Worm (Caenorhabditis elegans) whole organism, L1 larva: Measurements from ENCODE around the gene pgp-12.
A peak's percentile ranks its signal among the peaks of the same experiment; 100 is the strongest.

Experiments used
- C16A3.4 ChIP-seq: fragments of 150-350 bp; optimal IDR thresholded peaks from 2 replicates; lab custom pipeline; 2014; ENCODE audit warnings: missing biosample characterization, missing genetic modification characterization
- Y116A8C.19 ChIP-seq: sonication (generic microtip); optimal IDR thresholded peaks from 2 replicates; lab custom pipeline; 2016; ENCODE audit warnings: missing compliant biosample characterization, missing genetic modification characterization, borderline replicate concordance
- aha-1 ChIP-seq: fragments of 150-350 bp; optimal IDR thresholded peaks from 2 replicates; lab custom pipeline; 2014; ENCODE audit warnings: missing biosample characterization, missing genetic modification characterization
- blmp-1 ChIP-seq: fragments of 150-350 bp; optimal IDR thresholded peaks from 2 replicates; lab custom pipeline; 2014; ENCODE audit warnings: missing biosample characterization, missing genetic modification characterization
- ceh-8 ChIP-seq: fragments of 200-800 bp; sonication (Bioruptor generic); optimal IDR thresholded peaks from 2 replicates; lab custom pipeline; 2018; ENCODE audit warnings: mild to moderate bottlenecking, missing genetic modification characterization, moderate library complexity, missing compliant biosample characterization
- ceh-82 ChIP-seq, 3 experiments: fragments of 150-350 bp in 1 of 3; sonication (generic microtip) in 2 of 3; optimal IDR thresholded peaks; 2 replicates each; lab custom pipeline; 2014 to 2017; ENCODE audit warnings: missing biosample characterization in 3 of 3, missing genetic modification characterization in 3 of 3
- ceh-88 ChIP-seq: fragments of 200-800 bp; sonication (Bioruptor generic); IDR thresholded peaks from 2 replicates; pipeline ENCODE4 v1.3.6; 2022; ENCODE audit warnings: missing genetic modification characterization, missing compliant biosample characterization
- ceh-90 ChIP-seq: sonication (generic microtip); optimal IDR thresholded peaks from 2 replicates; lab custom pipeline; 2016; ENCODE audit warnings: missing genetic modification characterization, missing compliant biosample characterization
- dpl-1 ChIP-seq, 3 experiments: fragments of 150-350 bp in 2 of 3; sonication (generic microtip) in 1 of 3; optimal IDR thresholded peaks; 2 replicates each; lab custom pipeline; 2014 to 2017; ENCODE audit warnings: missing biosample characterization in 3 of 3, missing genetic modification characterization in 3 of 3, missing genetic modification reagents in 3 of 3
- dsc-1 ChIP-seq: sonication (generic microtip); optimal IDR thresholded peaks from 2 replicates; lab custom pipeline; 2016; ENCODE audit warnings: mild to moderate bottlenecking, missing genetic modification characterization, missing compliant biosample characterization
- efl-1 ChIP-seq, 4 experiments: fragments of 150-350 bp; optimal IDR thresholded peaks in 3 of 4; peaks in 1 of 4; 1 replicate in 1 of 4; 2 replicates in 3 of 4; lab custom pipeline; 2014; ENCODE audit warnings: missing biosample characterization in 2 of 4, missing genetic modification characterization in 2 of 4, missing genetic modification reagents in 2 of 4
- egl-27 ChIP-seq, 2 experiments: fragments of 150-350 bp in 1 of 2; sonication (generic microtip); optimal IDR thresholded peaks; 3 replicates each; lab custom pipeline; 2017 to 2018; ENCODE audit warnings: missing biosample characterization in 2 of 2, missing genetic modification characterization in 2 of 2, missing genetic modification reagents in 2 of 2
- elt-2 ChIP-seq: sonication (generic microtip); optimal IDR thresholded peaks from 2 replicates; lab custom pipeline; 2016; ENCODE audit warnings: missing genetic modification characterization, mild to moderate bottlenecking, inconsistent platforms, missing compliant biosample characterization, missing genetic modification reagents
- elt-3 ChIP-seq, 6 experiments: fragments of 150-350 bp in 1 of 6; sonication (generic microtip); optimal IDR thresholded peaks; 2 replicates each; lab custom pipeline; 2017 to 2018; ENCODE audit warnings: missing biosample characterization in 6 of 6, missing genetic modification characterization in 6 of 6, inconsistent platforms in 1 of 6
- fos-1 ChIP-seq: fragments of 150-350 bp; optimal IDR thresholded peaks from 2 replicates; lab custom pipeline; 2014; ENCODE audit warnings: missing biosample characterization, missing genetic modification characterization
- hlh-17 ChIP-seq: fragments of 200-800 bp; sonication (Bioruptor generic); optimal IDR thresholded peaks from 2 replicates; lab custom pipeline; 2018; ENCODE audit warnings: missing genetic modification characterization, mild to moderate bottlenecking, missing compliant biosample characterization, moderate library complexity, borderline replicate concordance
- hlh-4 ChIP-seq: sonication (generic microtip); optimal IDR thresholded peaks from 2 replicates; lab custom pipeline; 2016; ENCODE audit warnings: mild to moderate bottlenecking, missing genetic modification characterization, missing compliant biosample characterization
- irx-1 ChIP-seq: sonication (generic microtip); optimal IDR thresholded peaks from 2 replicates; lab custom pipeline; 2016; ENCODE audit warnings: missing genetic modification characterization, missing compliant biosample characterization
- isw-1 ChIP-seq: fragments of 200-800 bp; sonication (Bioruptor generic); IDR thresholded peaks from 2 replicates; pipeline ENCODE4 v1.3.6; 2022; ENCODE audit warnings: missing genetic modification characterization, missing compliant biosample characterization
- lin-14 ChIP-seq: fragments of 200-800 bp; sonication (Bioruptor generic); optimal IDR thresholded peaks from 2 replicates; lab custom pipeline; 2018; ENCODE audit warnings: mild to moderate bottlenecking, missing genetic modification characterization, moderate library complexity, missing compliant biosample characterization
- lin-35 ChIP-seq, 2 experiments: fragments of 150-350 bp; optimal IDR thresholded peaks; 2 replicates each; lab custom pipeline; 2014; ENCODE audit warnings: missing biosample characterization in 2 of 2, missing genetic modification characterization in 2 of 2, missing genetic modification reagents in 2 of 2
- lir-3 ChIP-seq: sonication (generic microtip); optimal IDR thresholded peaks from 2 replicates; lab custom pipeline; 2016; ENCODE audit warnings: mild to moderate bottlenecking, missing genetic modification characterization, moderate library complexity, missing compliant biosample characterization; ENCODE audit not compliant: poor library complexity
- lsy-2 ChIP-seq, 2 experiments: fragments of 150-350 bp; optimal IDR thresholded peaks; 2 replicates each; lab custom pipeline; 2014; ENCODE audit warnings: missing biosample characterization in 2 of 2, missing genetic modification characterization in 2 of 2
- mdl-1 ChIP-seq, 2 experiments: fragments of 150-350 bp; optimal IDR thresholded peaks; 2 replicates each; lab custom pipeline; 2014 to 2017; ENCODE audit warnings: missing biosample characterization in 2 of 2, missing genetic modification characterization in 2 of 2, inconsistent platforms in 1 of 2
- mef-2 ChIP-seq: fragments of 150-350 bp; optimal IDR thresholded peaks from 2 replicates; lab custom pipeline; 2014; ENCODE audit warnings: missing biosample characterization, missing genetic modification characterization
- mep-1 ChIP-seq: fragments of 150-350 bp; optimal IDR thresholded peaks from 2 replicates; lab custom pipeline; 2014; ENCODE audit warnings: missing biosample characterization, missing genetic modification characterization
- nhr-11 ChIP-seq: fragments of 150-350 bp; optimal IDR thresholded peaks from 2 replicates; lab custom pipeline; 2014; ENCODE audit warnings: missing biosample characterization, missing genetic modification characterization
- nhr-19 ChIP-seq: fragments of 200-800 bp; sonication (Bioruptor generic); conservative IDR thresholded peaks from 2 replicates; pipeline ENCODE4 v1.3.6; 2022; ENCODE audit warnings: missing genetic modification characterization, missing compliant biosample characterization
- nhr-20 ChIP-seq: sonication (generic microtip); optimal IDR thresholded peaks from 2 replicates; lab custom pipeline; 2016; ENCODE audit warnings: mild to moderate bottlenecking, missing genetic modification characterization, missing compliant biosample characterization
- nhr-28 ChIP-seq: fragments of 150-350 bp; optimal IDR thresholded peaks from 2 replicates; lab custom pipeline; 2014; ENCODE audit warnings: missing biosample characterization, missing genetic modification characterization
- nhr-47 ChIP-seq: sonication (generic microtip); optimal IDR thresholded peaks from 2 replicates; lab custom pipeline; 2016; ENCODE audit warnings: mild to moderate bottlenecking, missing genetic modification characterization, moderate library complexity, missing compliant biosample characterization
- nhr-71 ChIP-seq: sonication (generic microtip); optimal IDR thresholded peaks from 2 replicates; lab custom pipeline; 2016; ENCODE audit warnings: mild to moderate bottlenecking, missing genetic modification characterization, moderate library complexity, missing compliant biosample characterization
- nhr-77 ChIP-seq: fragments of 150-350 bp; optimal IDR thresholded peaks from 2 replicates; lab custom pipeline; 2014; ENCODE audit warnings: missing biosample characterization, missing genetic modification characterization
- nhr-84 ChIP-seq: sonication (generic microtip); optimal IDR thresholded peaks from 2 replicates; lab custom pipeline; 2017; ENCODE audit warnings: missing biosample characterization, missing genetic modification characterization
- nhr-85 ChIP-seq: sonication (generic microtip); peaks from one replicate; lab custom pipeline; 2016; ENCODE audit warnings: missing genetic modification characterization, inconsistent platforms, missing compliant biosample characterization
- nhr-90 ChIP-seq: sonication (generic microtip); optimal IDR thresholded peaks from 2 replicates; lab custom pipeline; 2016; ENCODE audit warnings: mild to moderate bottlenecking, missing genetic modification characterization, missing compliant biosample characterization; ENCODE audit not compliant: poor library complexity
- pag-3 ChIP-seq: sonication (generic microtip); optimal IDR thresholded peaks from 2 replicates; lab custom pipeline; 2017; ENCODE audit warnings: missing genetic modification characterization, mild to moderate bottlenecking, missing compliant biosample characterization, antibody characterized with exemption, borderline replicate concordance; ENCODE audit not compliant: insufficient read depth
- pqm-1 ChIP-seq: sonication (generic microtip); optimal IDR thresholded peaks from 3 replicates; lab custom pipeline; 2017; ENCODE audit warnings: missing biosample characterization, missing genetic modification characterization
- skn-1 ChIP-seq: fragments of 150-350 bp; optimal IDR thresholded peaks from 2 replicates; lab custom pipeline; 2014; ENCODE audit warnings: missing biosample characterization, missing genetic modification characterization
- snpc-4 ChIP-seq: fragments of 150-350 bp; optimal IDR thresholded peaks from 2 replicates; lab custom pipeline; 2014; ENCODE audit warnings: missing biosample characterization, missing genetic modification characterization
- snu-23 ChIP-seq: sonication (generic microtip); optimal IDR thresholded peaks from 2 replicates; lab custom pipeline; 2016; ENCODE audit warnings: missing genetic modification characterization, missing compliant biosample characterization
- sup-37 ChIP-seq: fragments of 200-800 bp; sonication (Bioruptor generic); optimal IDR thresholded peaks from 2 replicates; lab custom pipeline; 2018; ENCODE audit warnings: mild to moderate bottlenecking, missing genetic modification characterization, missing compliant biosample characterization
- swsn-7 ChIP-seq: sonication (generic microtip); optimal IDR thresholded peaks from 2 replicates; lab custom pipeline; 2016; ENCODE audit warnings: missing genetic modification characterization, missing compliant biosample characterization
- tbx-2 ChIP-seq: sonication (generic microtip); optimal IDR thresholded peaks from 2 replicates; lab custom pipeline; 2016; ENCODE audit warnings: missing genetic modification characterization, missing compliant biosample characterization
- unc-62 ChIP-seq: fragments of 150-350 bp; optimal IDR thresholded peaks from 2 replicates; lab custom pipeline; 2014; ENCODE audit warnings: missing biosample characterization, missing genetic modification reagents, missing genetic modification characterization
- unc-86 ChIP-seq: sonication (generic microtip); optimal IDR thresholded peaks from 2 replicates; lab custom pipeline; 2016; ENCODE audit warnings: missing genetic modification characterization, missing compliant biosample characterization
- vab-15 ChIP-seq: sonication (generic microtip); optimal IDR thresholded peaks from 2 replicates; lab custom pipeline; 2017; ENCODE audit warnings: missing genotype, mild to moderate bottlenecking, missing genetic modification characterization, missing compliant biosample characterization
- ztf-4 ChIP-seq: fragments of 150-350 bp; optimal IDR thresholded peaks from 2 replicates; lab custom pipeline; 2014; ENCODE audit warnings: missing biosample characterization, missing genetic modification characterization

Gene pgp-12

ce11 chrX:12759642-12760041, 28.0 kb downstream of the pgp-12 start:
- TF ChIP-seq Y116A8C.19 (tag; lab: Kevin White, UChicago) (no peak), lin-35 (GFP tag; optimal IDR thresholded peaks at IDR 0.05; lab: Kevin White, UChicago) (peak in 1 of 2 experiments; percentile 67), hlh-4 (tag; lab: Kevin White, UChicago) (no peak), nhr-90 (peak; percentile 57), elt-3 (tag; optimal IDR thresholded peaks at IDR 0.05; lab: Kevin White, UChicago) (peak in 5 of 6 experiments; percentile 34 to 73 (median 44)), nhr-19 (GFP tag; lab: Robert Waterston, UW) (peak; percentile 37; the same call in 1 of the 2 replicates), snu-23 (GFP tag; lab: Kevin White, UChicago) (peak; percentile 54), lir-3 (tag; lab: Kevin White, UChicago) (peak; percentile 53), mep-1 (tag; lab: Kevin White, UChicago) (peak; percentile 47), ceh-8 (GFP tag; lab: Kevin White, UChicago) (no peak), ceh-90 (no peak), vab-15 (tag; lab: Kevin White, UChicago) (no peak), nhr-71 (tag; lab: Kevin White, UChicago) (peak; percentile 67), efl-1 (optimal IDR thresholded peaks at IDR 0.05; lab: Kevin White, UChicago) (no peak), efl-1 (GFP tag; optimal IDR thresholded peaks at IDR 0.05 in 1 of 2; lab: Kevin White, UChicago) (peak in 1 of 2 experiments; percentile 58), mdl-1 (tag; optimal IDR thresholded peaks at IDR 0.05; lab: Kevin White, UChicago) (peak in 1 of 2 experiments; percentile 73), nhr-20 (tag; lab: Kevin White, UChicago) (peak; percentile 91), ztf-4 (tag; lab: Kevin White, UChicago) (no peak), nhr-85 (tag; lab: Kevin White, UChicago) (peak; percentile 89), tbx-2 (tag; lab: Kevin White, UChicago) (peak; percentile 40), elt-2 (tag; lab: Kevin White, UChicago) (peak; percentile 71), blmp-1 (peak; percentile 71), lin-14 (GFP tag; lab: Kevin White, UChicago) (peak; percentile 63), ceh-82 (tag; optimal IDR thresholded peaks at IDR 0.05; lab: Kevin White, UChicago) (no peak)

DNA sequence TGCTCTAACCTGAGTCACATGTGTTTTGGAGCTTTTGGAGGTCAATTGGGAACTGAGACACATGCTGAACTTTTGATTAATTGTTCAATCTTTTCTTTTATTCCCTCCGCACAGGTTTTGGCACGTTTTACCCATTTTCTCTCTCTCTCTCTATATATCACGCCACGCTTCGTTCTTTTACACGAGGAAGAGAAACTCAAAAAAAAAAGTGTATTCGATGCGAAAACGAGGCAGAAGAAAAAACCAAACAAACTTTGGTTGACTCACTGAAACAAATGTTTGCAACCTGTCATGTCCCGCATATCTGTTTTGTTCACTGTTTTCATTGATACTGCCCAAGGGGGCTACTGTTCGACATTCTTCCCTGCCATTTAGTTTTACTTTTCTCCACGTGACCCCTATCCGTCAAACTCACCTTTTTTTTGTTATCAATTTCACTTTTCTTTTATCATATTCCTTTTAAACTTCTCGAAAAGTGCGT, 29.7 kb downstream of the pgp-12 start:
- no peak for TF ChIP-seq ceh-88 (GFP tag; lab: Robert Waterston, UW)
- TF ChIP-seq ceh-8 (GFP tag; lab: Kevin White, UChicago), result no peak
- TF ChIP-seq lsy-2 (tag; optimal IDR thresholded peaks at IDR 0.05; lab: Kevin White, UChicago), result peak; percentile 29 to 30
- TF ChIP-seq C16A3.4 (tag; lab: Kevin White, UChicago), result no peak
- no peak for TF ChIP-seq lir-3 (tag; lab: Kevin White, UChicago)
- no peak for TF ChIP-seq pqm-1 (tag; lab: Kevin White, UChicago)
- TF ChIP-seq nhr-11 (tag; lab: Kevin White, UChicago), result no peak
- TF ChIP-seq isw-1 (GFP tag; lab: Robert Waterston, UW), result no peak
- no peak for TF ChIP-seq mef-2 (tag; lab: Kevin White, UChicago)
- no peak for TF ChIP-seq irx-1 (tag; lab: Kevin White, UChicago)
- peak in 2 of 6 experiments; percentile 44 to 74 for TF ChIP-seq elt-3 (tag; optimal IDR thresholded peaks at IDR 0.05; lab: Kevin White, UChicago)
- no peak for TF ChIP-seq nhr-84 (tag; lab: Kevin White, UChicago)
- TF ChIP-seq pag-3 (tag; lab: Kevin White, UChicago), result peak; percentile 65
- no peak for TF ChIP-seq nhr-28 (tag; lab: Kevin White, UChicago)
- no peak for TF ChIP-seq nhr-77 (tag; lab: Kevin White, UChicago)
- TF ChIP-seq dpl-1 (GFP tag; optimal IDR thresholded peaks at IDR 0.05; lab: Kevin White, UChicago), result no peak
- TF ChIP-seq unc-62 (GFP tag; lab: Kevin White, UChicago), result no peak
- peak; percentile 90 for TF ChIP-seq nhr-85 (tag; lab: Kevin White, UChicago)
- no peak for TF ChIP-seq egl-27 (tag; optimal IDR thresholded peaks at IDR 0.05; lab: Kevin White, UChicago)
- peak; percentile 67 for TF ChIP-seq snu-23 (GFP tag; lab: Kevin White, UChicago)
- TF ChIP-seq nhr-71 (tag; lab: Kevin White, UChicago), result peak; percentile 82
- no peak for TF ChIP-seq aha-1 (tag; lab: Kevin White, UChicago)
- no peak for TF ChIP-seq skn-1 (tag; lab: Kevin White, UChicago)
- TF ChIP-seq snpc-4 (tag; lab: Kevin White, UChicago), result no peak
- no peak for TF ChIP-seq hlh-17
- no peak for TF ChIP-seq sup-37
- TF ChIP-seq unc-86 (tag; lab: Kevin White, UChicago), result no peak
- peak; percentile 16 for TF ChIP-seq vab-15 (tag; lab: Kevin White, UChicago)
- no peak for TF ChIP-seq nhr-47 (tag; lab: Kevin White, UChicago)
- TF ChIP-seq Y116A8C.19 (tag; lab: Kevin White, UChicago), result no peak
- TF ChIP-seq nhr-90, result peak; percentile 26
- peak; percentile 89 for TF ChIP-seq dsc-1 (tag; lab: Kevin White, UChicago)
- no peak for TF ChIP-seq fos-1 (tag; lab: Kevin White, UChicago)
- no peak for TF ChIP-seq swsn-7
